Worm (Caenorhabditis elegans): ENCODE measurements around the gene ZK402.5.
A peak's percentile ranks its signal among the peaks of the same experiment; 100 is the strongest.

The ZK402.5 gene

ce11 chrX:1379391-1379790, 21.8 kb downstream of the ZK402.5 start (continued):
- TF ChIP-seq hif-1 (tag; optimal IDR thresholded peaks at IDR 0.05), result peak in 1 of 2 experiments; percentile 25
- 0 out of 4 replicates have a peak, but pooled peaks have one; percentile 58 to 59 for TF ChIP-seq madf-5 (GFP tag; IDR thresholded peaks at IDR 0.05)
- TF ChIP-seq R02D3.7 (tag; optimal IDR thresholded peaks at IDR 0.05), result no peak
- TF ChIP-seq pqm-1 (tag; optimal IDR thresholded peaks at IDR 0.05), result no peak
- peak; percentile 84 for TF ChIP-seq pha-4 (GFP tag; IDR thresholded peaks at IDR 0.05)
- no peak for TF ChIP-seq pha-4 (tag; optimal IDR thresholded peaks at IDR 0.05)
- TF ChIP-seq lin-29 (GFP tag; IDR thresholded peaks at IDR 0.05), result peak; percentile 77
- peak; percentile 71 for TF ChIP-seq php-3 (GFP tag; IDR thresholded peaks at IDR 0.05)
- TF ChIP-seq nhr-76 (tag; optimal IDR thresholded peaks at IDR 0.05), result no peak
- TF ChIP-seq Y105C5A.15 (GFP tag; IDR thresholded peaks at IDR 0.05), result 0 out of 2 replicates have a peak, but pooled peaks have one; percentile 63
- peak; percentile 78 for TF ChIP-seq lin-38 (GFP tag; IDR thresholded peaks at IDR 0.05)
- TF ChIP-seq zfp-3 (GFP tag; conservative IDR thresholded peaks at IDR 0.05), result peak; percentile 56; the same call in 1 of the 2 replicates
- TF ChIP-seq fos-1 (tag; optimal IDR thresholded peaks at IDR 0.05), result no peak
- TF ChIP-seq hmg-1.1 (GFP tag; IDR thresholded peaks at IDR 0.05), result peak; percentile 96
- no peak for TF ChIP-seq aha-1 (tag)
- TF ChIP-seq nhr-28 (tag; optimal IDR thresholded peaks at IDR 0.05), result no peak
- peak; percentile 68 for TF ChIP-seq hlh-11 (tag; optimal IDR thresholded peaks at IDR 0.05)
- TF ChIP-seq zip-2 (tag; optimal IDR thresholded peaks at IDR 0.05), result peak; percentile 71
- TF ChIP-seq F37D6.2 (tag; optimal IDR thresholded peaks at IDR 0.05), result peak; percentile 75
- peak; percentile 60 for TF ChIP-seq nhr-111 (GFP tag; optimal IDR thresholded peaks at IDR 0.05)
- TF ChIP-seq nhr-41 (GFP tag; IDR thresholded peaks at IDR 0.05), result peak; percentile 87; the same call in 1 of the 2 replicates
- TF ChIP-seq ces-1 (GFP tag; optimal IDR thresholded peaks at IDR 0.05), result no peak
- no peak for TF ChIP-seq ama-1 (optimal IDR thresholded peaks at IDR 0.05)
- TF ChIP-seq egl-43 (GFP tag; IDR thresholded peaks at IDR 0.05), result peak; percentile 96
- peak; percentile 88 for TF ChIP-seq T26A8.4 (GFP tag; IDR thresholded peaks at IDR 0.05)
- peak; percentile 3 to 48 for TF ChIP-seq lsy-2 (tag; optimal IDR thresholded peaks at IDR 0.05)
- TF ChIP-seq D1046.2 (GFP tag; IDR thresholded peaks at IDR 0.05), result 0 out of 2 replicates have a peak, but pooled peaks have one; percentile 67
- TF ChIP-seq saeg-2 (GFP tag; IDR thresholded peaks at IDR 0.05), result no peak
- peak; percentile 64 for TF ChIP-seq mxl-3 (GFP tag; optimal IDR thresholded peaks at IDR 0.05)
- no peak for TF ChIP-seq attf-4 (tag; optimal IDR thresholded peaks at IDR 0.05)
- no peak for TF ChIP-seq ceh-28 (tag; optimal IDR thresholded peaks at IDR 0.05)
- peak; percentile 77 for TF ChIP-seq dmd-6 (GFP tag; IDR thresholded peaks at IDR 0.05)
- TF ChIP-seq spr-3 (GFP tag; optimal IDR thresholded peaks at IDR 0.05), result peak; percentile 80
- TF ChIP-seq mdl-1 (tag; optimal IDR thresholded peaks at IDR 0.05), result peak in 1 of 2 experiments; percentile 54
- TF ChIP-seq dpl-1 (GFP tag; optimal IDR thresholded peaks at IDR 0.05), result peak; percentile 4
- 0 out of 2 replicates have a peak, but pooled peaks have one; percentile 43 for TF ChIP-seq zip-11 (GFP tag; IDR thresholded peaks at IDR 0.05)
- peak in 1 of 2 experiments; percentile 47 for TF ChIP-seq unc-62 (GFP tag; optimal IDR thresholded peaks at IDR 0.05 in 1 of 2)
- TF ChIP-seq unc-62 (tag; optimal IDR thresholded peaks at IDR 0.05), result no peak
- TF ChIP-seq tag-97 (GFP tag; IDR thresholded peaks at IDR 0.05), result no peak
- TF ChIP-seq madf-9 (GFP tag; conservative IDR thresholded peaks at IDR 0.05), result peak; percentile 73; the same call in 1 of the 2 replicates
- TF ChIP-seq ceh-32 (tag; optimal IDR thresholded peaks at IDR 0.05; ENCODE audit: poor library complexity), result peak; percentile 20
- peak; percentile 81 for TF ChIP-seq mxl-2 (GFP tag; conservative IDR thresholded peaks at IDR 0.05)
- peak; percentile 52; the same call in 1 of the 2 replicates for TF ChIP-seq ZK337.2 (GFP tag; IDR thresholded peaks at IDR 0.05)
- TF ChIP-seq nhr-11 (tag; optimal IDR thresholded peaks at IDR 0.05), result peak; percentile 35
- no peak for TF ChIP-seq daf-12 (tag; optimal IDR thresholded peaks at IDR 0.05)
- TF ChIP-seq nhr-237 (tag; optimal IDR thresholded peaks at IDR 0.05), result no peak
- TF ChIP-seq nhr-42 (GFP tag; IDR thresholded peaks at IDR 0.05), result peak; percentile 90
- TF ChIP-seq ztf-7 (tag; optimal IDR thresholded peaks at IDR 0.05), result peak; percentile 7
- peak; percentile 83 for TF ChIP-seq duxl-1 (tag; optimal IDR thresholded peaks at IDR 0.05; ENCODE audit: poor library complexity)
- peak; percentile 95 for TF ChIP-seq dmd-8 (GFP tag; IDR thresholded peaks at IDR 0.05)
- TF ChIP-seq F10B5.3 (tag; optimal IDR thresholded peaks at IDR 0.05), result peak; percentile 62
- peak; percentile 34 for TF ChIP-seq jun-1 (tag; optimal IDR thresholded peaks at IDR 0.05)
